Worm (Caenorhabditis elegans): Measurements from ENCODE around the gene cha-1.
"Not testable (repeated sequence)": the region's sequence is repeated elsewhere in the genome, so short reads cannot be mapped to it uniquely, and the experiment has no call there.

cha-1 gene

ce11 chrIV:3582806-3583205 lies 41.7 kb downstream of the cha-1 start, which contains the start of gene blos-7:
TSS of gene blos-7 (minus strand) at chrIV:3582906.
- not testable (repeated sequence) for TF ChIP-seq elt-3, mep-1, ztf-11 (tag; optimal IDR thresholded peaks at IDR 0.05)

ce11 chrIV:3579477-3579975 lies 45.0 kb downstream of the cha-1 start, which contains the start of gene Y37E11B.1:
TSS of gene Y37E11B.1 (plus strand) at chrIV:3579621.
- no peak for TF ChIP-seq mls-2 (tag; optimal IDR thresholded peaks at IDR 0.05)
- TF ChIP-seq mep-1 (tag; optimal IDR thresholded peaks at IDR 0.05), result peak; percentile 44
- TF ChIP-seq snpc-4 (tag; optimal IDR thresholded peaks at IDR 0.05), result no peak
- no peak for TF ChIP-seq sem-2 (GFP tag; optimal IDR thresholded peaks at IDR 0.05)
- TF ChIP-seq lin-32 (GFP tag; optimal IDR thresholded peaks at IDR 0.05), result no peak

- TF ChIP-seq mep-1 (tag; optimal IDR thresholded peaks at IDR 0.05) (no peak), unc-120 (tag; optimal IDR thresholded peaks at IDR 0.05; ENCODE audit: poor library complexity, severe bottlenecking) (peak; percentile 28)
Observed at ce11 chrIV:3578667-3579066, 45.8 kb downstream of the cha-1 start.

ce11 chrIV:3578155-3578554 lies 46.3 kb downstream of the cha-1 start, which contains the start of gene Y37E11B.2:
TSS of gene Y37E11B.2 (plus strand) at chrIV:3578455.
- no peak for TF ChIP-seq M03D4.4 (tag; optimal IDR thresholded peaks at IDR 0.05)
- TF ChIP-seq mls-2 (tag; optimal IDR thresholded peaks at IDR 0.05), result no peak
- TF ChIP-seq lin-32 (GFP tag; optimal IDR thresholded peaks at IDR 0.05), result no peak
- TF ChIP-seq nhr-2 (tag; optimal IDR thresholded peaks at IDR 0.05), result no peak
- no peak for TF ChIP-seq ceh-43 (GFP tag; optimal IDR thresholded peaks at IDR 0.05)
- TF ChIP-seq flh-1 (GFP tag; optimal IDR thresholded peaks at IDR 0.05), result no peak
- TF ChIP-seq lin-13 (tag; optimal IDR thresholded peaks at IDR 0.05), result no peak
- TF ChIP-seq drap-1 (GFP tag; optimal IDR thresholded peaks at IDR 0.05), result no peak
- TF ChIP-seq hlh-1 (tag; optimal IDR thresholded peaks at IDR 0.05), result no peak

ce11 chrIV:3570612-3571011 lies 53.9 kb downstream of the cha-1 start:
- no peak for TF ChIP-seq pha-4 (tag; optimal IDR thresholded peaks at IDR 0.05)
- no peak for TF ChIP-seq tbx-8 (GFP tag; optimal IDR thresholded peaks at IDR 0.05)
- no peak for TF ChIP-seq mep-1 (tag; optimal IDR thresholded peaks at IDR 0.05)
- no peak for TF ChIP-seq sem-2 (GFP tag; optimal IDR thresholded peaks at IDR 0.05)
- no peak for TF ChIP-seq unc-62 (GFP tag; optimal IDR thresholded peaks at IDR 0.05)
- no peak for TF ChIP-seq nhr-76 (tag; optimal IDR thresholded peaks at IDR 0.05)
- no peak for TF ChIP-seq mab-5 (tag; optimal IDR thresholded peaks at IDR 0.05)
- no peak for TF ChIP-seq zip-8 (tag; optimal IDR thresholded peaks at IDR 0.05)
- no peak for TF ChIP-seq lin-32 (GFP tag; optimal IDR thresholded peaks at IDR 0.05)
- no peak for TF ChIP-seq cnd-1 (tag; optimal IDR thresholded peaks at IDR 0.05)
- TF ChIP-seq nhr-2 (tag; optimal IDR thresholded peaks at IDR 0.05), result no peak

- TF ChIP-seq ces-1 (GFP tag; optimal IDR thresholded peaks at IDR 0.05), result no peak
- no peak for TF ChIP-seq nhr-237 (tag; optimal IDR thresholded peaks at IDR 0.05)
- TF ChIP-seq elt-3 (tag; optimal IDR thresholded peaks at IDR 0.05), result no peak
- TF ChIP-seq lin-32 (GFP tag; optimal IDR thresholded peaks at IDR 0.05), result no peak
- TF ChIP-seq ham-2 (GFP tag; optimal IDR thresholded peaks at IDR 0.05), result no peak
- no peak for TF ChIP-seq ceh-39 (tag; optimal IDR thresholded peaks at IDR 0.05)
- TF ChIP-seq sptf-1 (tag; optimal IDR thresholded peaks at IDR 0.05), result no peak
- no peak for TF ChIP-seq ceh-83 (GFP tag; optimal IDR thresholded peaks at IDR 0.05)
- TF ChIP-seq mab-5 (tag; optimal IDR thresholded peaks at IDR 0.05), result no peak
- no peak for TF ChIP-seq unc-39 (tag; optimal IDR thresholded peaks at IDR 0.05)
- no peak for TF ChIP-seq zip-8 (tag; optimal IDR thresholded peaks at IDR 0.05)
- TF ChIP-seq ceh-43 (GFP tag; optimal IDR thresholded peaks at IDR 0.05), result no peak
- TF ChIP-seq pha-4 (tag; optimal IDR thresholded peaks at IDR 0.05), result no peak
Observed at ce11 chrIV:3568608-3569007, 55.9 kb downstream of the cha-1 start, which contains the start of gene otpl-1. TSS of gene otpl-1 (plus strand) at chrIV:3568979.

- no peak for TF ChIP-seq unc-120 (tag; optimal IDR thresholded peaks at IDR 0.05; ENCODE audit: poor library complexity, severe bottlenecking)
- no peak for TF ChIP-seq ces-1 (GFP tag; optimal IDR thresholded peaks at IDR 0.05)
- no peak for TF ChIP-seq nhr-28 (tag; optimal IDR thresholded peaks at IDR 0.05)
- no peak for TF ChIP-seq hlh-1 (tag; optimal IDR thresholded peaks at IDR 0.05)
- no peak for TF ChIP-seq unc-62 (GFP tag; optimal IDR thresholded peaks at IDR 0.05)
- TF ChIP-seq ceh-43 (GFP tag; optimal IDR thresholded peaks at IDR 0.05), result no peak
- TF ChIP-seq bed-3 (GFP tag; optimal IDR thresholded peaks at IDR 0.05), result no peak
- no peak for TF ChIP-seq nhr-2 (tag; optimal IDR thresholded peaks at IDR 0.05)
- no peak for TF ChIP-seq mab-5 (tag; optimal IDR thresholded peaks at IDR 0.05)
- TF ChIP-seq zip-8 (tag; optimal IDR thresholded peaks at IDR 0.05), result no peak
- no peak for TF ChIP-seq elt-3 (tag; optimal IDR thresholded peaks at IDR 0.05)
Observed at ce11 chrIV:3564901-3565300, 59.6 kb downstream of the cha-1 start, which contains the start of gene sre-5. TSS of gene sre-5 (plus strand) at chrIV:3565201.
